Worm (Caenorhabditis elegans) whole organism, L4 larva: ENCODE measurements around the gene F53A3.1.

Source experiments
- F49E8.2 ChIP-seq: sonication (generic microtip); optimal IDR thresholded peaks from 2 replicates; lab custom pipeline; 2016; ENCODE audit warnings: missing compliant biosample characterization, mild to moderate bottlenecking, missing genetic modification characterization, borderline replicate concordance
- T20F7.1 ChIP-seq: fragments of 200-800 bp; sonication (Bioruptor generic); optimal IDR thresholded peaks from 2 replicates; lab custom pipeline; 2018; ENCODE audit warnings: mild to moderate bottlenecking, missing genetic modification characterization, missing compliant biosample characterization
- Y48G9A.11 ChIP-seq: fragments of 200-800 bp; sonication (Bioruptor generic); IDR thresholded peaks from 2 replicates; pipeline ENCODE4 v1.3.6; 2022; ENCODE audit warnings: missing genetic modification reagents, missing genetic modification characterization, missing compliant biosample characterization
- Y75B8A.6 ChIP-seq: fragments of 200-800 bp; sonication (Bioruptor generic); IDR thresholded peaks from 2 replicates; pipeline ENCODE4 v1.3.6; 2022; ENCODE audit warnings: missing genetic modification reagents, missing genetic modification characterization, missing compliant biosample characterization
- ZK546.5 ChIP-seq, 2 experiments: sonication (generic microtip); optimal IDR thresholded peaks; 2 replicates each; lab custom pipeline; 2017; ENCODE audit warnings: missing biosample characterization in 2 of 2, missing genetic modification characterization in 2 of 2
- aha-1 ChIP-seq: fragments of 150-350 bp; peaks from one replicate; lab custom pipeline; 2014; ENCODE audit warnings: missing biosample characterization, missing genetic modification characterization
- arid-1 ChIP-seq: fragments of 200-800 bp; sonication (Bioruptor generic); conservative IDR thresholded peaks from 2 replicates; pipeline ENCODE4 v1.3.6; 2022; ENCODE audit warnings: missing genetic modification reagents, missing genetic modification characterization, missing compliant biosample characterization
- attf-4 ChIP-seq: sonication (generic microtip); optimal IDR thresholded peaks from 3 replicates; lab custom pipeline; 2017; ENCODE audit warnings: missing biosample characterization, missing genetic modification characterization
- ceh-20 ChIP-seq: fragments of 200-800 bp; sonication (Bioruptor generic); IDR thresholded peaks from 2 replicates; pipeline ENCODE4 v1.3.6; 2022; ENCODE audit warnings: missing genetic modification reagents, missing genetic modification characterization, missing compliant biosample characterization
- ceh-44 ChIP-seq: fragments of 200-800 bp; sonication (Bioruptor generic); IDR thresholded peaks from 2 replicates; pipeline ENCODE4 v1.3.6; 2022; ENCODE audit warnings: missing genetic modification reagents, missing genetic modification characterization, missing compliant biosample characterization
- cey-2 ChIP-seq: sonication (generic microtip); optimal IDR thresholded peaks from 3 replicates; lab custom pipeline; 2017; ENCODE audit warnings: missing genetic modification characterization, mild to moderate bottlenecking, missing compliant biosample characterization, antibody characterized with exemption, borderline replicate concordance; ENCODE audit not compliant: insufficient read depth
- daf-12 ChIP-seq: fragments of 150-350 bp; optimal IDR thresholded peaks from 2 replicates; lab custom pipeline; 2014; ENCODE audit warnings: missing biosample characterization, missing genetic modification reagents, missing genetic modification characterization
- daf-19 ChIP-seq: fragments of 200-800 bp; sonication (Bioruptor generic); conservative IDR thresholded peaks from 2 replicates; pipeline ENCODE4 v1.3.6; 2022; ENCODE audit warnings: missing genetic modification characterization, missing compliant biosample characterization
- daf-8 ChIP-seq: fragments of 200-800 bp; sonication (Bioruptor generic); IDR thresholded peaks from 2 replicates; pipeline ENCODE4 v1.3.6; 2022; ENCODE audit warnings: missing genetic modification characterization, missing compliant biosample characterization
- dmd-8 ChIP-seq: fragments of 200-800 bp; sonication (Bioruptor generic); IDR thresholded peaks from 2 replicates; pipeline ENCODE4 v1.3.6; 2022; ENCODE audit warnings: missing genetic modification characterization, missing compliant biosample characterization
- dpl-1 ChIP-seq: fragments of 150-350 bp; optimal IDR thresholded peaks from 2 replicates; lab custom pipeline; 2014; ENCODE audit warnings: missing biosample characterization, missing genetic modification reagents, missing genetic modification characterization
- duxl-1 ChIP-seq: sonication (generic microtip); optimal IDR thresholded peaks from 2 replicates; lab custom pipeline; 2016; ENCODE audit warnings: mild to moderate bottlenecking, missing genetic modification characterization, moderate library complexity, missing compliant biosample characterization; ENCODE audit not compliant: poor library complexity
- dve-1 ChIP-seq: sonication (generic microtip); optimal IDR thresholded peaks from 2 replicates; lab custom pipeline; 2017; ENCODE audit warnings: antibody characterized with exemption, mild to moderate bottlenecking, missing genetic modification characterization, missing compliant biosample characterization; ENCODE audit not compliant: insufficient read depth
- egl-43 ChIP-seq: fragments of 200-800 bp; sonication (Bioruptor generic); IDR thresholded peaks from 2 replicates; pipeline ENCODE4 v1.3.6; 2022; ENCODE audit warnings: missing genetic modification reagents, missing genetic modification characterization, missing compliant biosample characterization
- fkh-10 ChIP-seq: fragments of 150-350 bp; optimal IDR thresholded peaks from 2 replicates; lab custom pipeline; 2014; ENCODE audit warnings: missing biosample characterization, missing genetic modification reagents, missing genetic modification characterization
- hif-1 ChIP-seq, 2 experiments: sonication (generic microtip); optimal IDR thresholded peaks; 2 replicates each; lab custom pipeline; 2016 to 2017; ENCODE audit warnings: missing compliant biosample characterization in 2 of 2, missing genetic modification characterization in 2 of 2, missing genetic modification reagents in 2 of 2, missing genotype in 2 of 2, mild to moderate bottlenecking in 1 of 2
- hlh-30 ChIP-seq: sonication (generic microtip); optimal IDR thresholded peaks from 2 replicates; lab custom pipeline; 2017; ENCODE audit warnings: antibody characterized with exemption, mild to moderate bottlenecking, missing genetic modification characterization, missing compliant biosample characterization; ENCODE audit not compliant: insufficient read depth
- hmg-1.1 ChIP-seq: fragments of 200-800 bp; sonication (Bioruptor generic); IDR thresholded peaks from 2 replicates; pipeline ENCODE4 v1.3.6; 2022; ENCODE audit warnings: missing genetic modification reagents, missing genetic modification characterization, missing compliant biosample characterization
- lim-7 ChIP-seq: fragments of 200-800 bp; sonication (Bioruptor generic); IDR thresholded peaks from 2 replicates; pipeline ENCODE4 v1.3.6; 2022; ENCODE audit warnings: missing genetic modification characterization, missing compliant biosample characterization
- lin-1 ChIP-seq: fragments of 200-800 bp; sonication (Bioruptor generic); IDR thresholded peaks from 2 replicates; pipeline ENCODE4 v1.3.6; 2022; ENCODE audit warnings: missing genetic modification reagents, missing genetic modification characterization, missing compliant biosample characterization
- lin-13 ChIP-seq: fragments of 150-350 bp; optimal IDR thresholded peaks from 2 replicates; lab custom pipeline; 2014; ENCODE audit warnings: missing biosample characterization, missing genetic modification reagents, missing genetic modification characterization
- lin-15B ChIP-seq: fragments of 150-350 bp; sonication (generic microtip); optimal IDR thresholded peaks from 3 replicates; lab custom pipeline; 2014; ENCODE audit warnings: missing biosample characterization, missing genetic modification characterization
- lir-3 ChIP-seq: sonication (generic microtip); optimal IDR thresholded peaks from 2 replicates; lab custom pipeline; 2016; ENCODE audit warnings: mild to moderate bottlenecking, missing genetic modification characterization, missing compliant biosample characterization
- madf-5 ChIP-seq, 2 experiments: fragments of 200-800 bp; sonication (Bioruptor generic); IDR thresholded peaks; 2 replicates each; pipeline ENCODE4 v1.3.6; 2022; ENCODE audit warnings: missing compliant biosample characterization in 2 of 2, missing genetic modification characterization in 2 of 2
- madf-9 ChIP-seq: fragments of 200-800 bp; sonication (Bioruptor generic); conservative IDR thresholded peaks from 2 replicates; pipeline ENCODE4 v1.3.6; 2022; ENCODE audit warnings: missing genetic modification reagents, missing genetic modification characterization, missing compliant biosample characterization
- mes-2 ChIP-seq: sonication (generic microtip); optimal IDR thresholded peaks from 2 replicates; lab custom pipeline; 2016; ENCODE audit warnings: missing genotype, mild to moderate bottlenecking, missing genetic modification characterization, missing compliant biosample characterization; ENCODE audit not compliant: poor library complexity, severe bottlenecking
- mxl-2 ChIP-seq: fragments of 200-800 bp; sonication (Bioruptor generic); conservative IDR thresholded peaks from 2 replicates; pipeline ENCODE4 v1.3.6; 2022; ENCODE audit warnings: missing genetic modification reagents, missing genetic modification characterization, missing compliant biosample characterization
- nhr-11 ChIP-seq: fragments of 150-350 bp; optimal IDR thresholded peaks from 2 replicates; lab custom pipeline; 2014; ENCODE audit warnings: missing biosample characterization, missing genetic modification characterization
- nhr-111 ChIP-seq: fragments of 200-800 bp; sonication (Bioruptor generic); optimal IDR thresholded peaks from 2 replicates; lab custom pipeline; 2018; ENCODE audit warnings: mild to moderate bottlenecking, missing genetic modification characterization, missing compliant biosample characterization
- nhr-25 ChIP-seq: sonication (generic microtip); optimal IDR thresholded peaks from 2 replicates; lab custom pipeline; 2017; ENCODE audit warnings: missing genetic modification characterization, mild to moderate bottlenecking, missing compliant biosample characterization, antibody characterized with exemption, moderate library complexity, borderline replicate concordance; ENCODE audit not compliant: insufficient read depth
- nhr-6 ChIP-seq: fragments of 150-350 bp; optimal IDR thresholded peaks from 2 replicates; lab custom pipeline; 2014; ENCODE audit warnings: missing biosample characterization, missing genetic modification characterization
- nhr-77 ChIP-seq: fragments of 150-350 bp; optimal IDR thresholded peaks from 2 replicates; lab custom pipeline; 2014; ENCODE audit warnings: missing biosample characterization, missing genetic modification characterization
- pha-4 ChIP-seq, 2 experiments: fragments of 150-350 bp in 1 of 2; fragments of 200-800 bp in 1 of 2; sonication (Bioruptor generic) in 1 of 2; IDR thresholded peaks in 1 of 2; optimal IDR thresholded peaks in 1 of 2; 2 replicates each; pipeline versions ENCODE4 v1.3.6 to Lab custom; 2014 to 2022; ENCODE audit warnings: missing genetic modification characterization in 2 of 2, missing genetic modification reagents in 2 of 2, missing biosample characterization in 1 of 2, missing compliant biosample characterization in 1 of 2
- pqm-1 ChIP-seq: sonication (generic microtip); optimal IDR thresholded peaks from 2 replicates; lab custom pipeline; 2017; ENCODE audit warnings: missing biosample characterization, missing genetic modification characterization
- saeg-2 ChIP-seq: fragments of 200-800 bp; sonication (Bioruptor generic); IDR thresholded peaks from 2 replicates; pipeline ENCODE4 v1.3.6; 2022; ENCODE audit warnings: missing genetic modification reagents, missing genetic modification characterization, missing compliant biosample characterization
- set-16 ChIP-seq: fragments of 200-800 bp; sonication (Bioruptor generic); IDR thresholded peaks from 2 replicates; pipeline ENCODE4 v1.3.6; 2022; ENCODE audit warnings: missing genetic modification reagents, missing genetic modification characterization, missing compliant biosample characterization
- snpc-4 ChIP-seq: fragments of 150-350 bp; optimal IDR thresholded peaks from 2 replicates; lab custom pipeline; 2014; ENCODE audit warnings: missing biosample characterization, missing genetic modification characterization
- unc-62 ChIP-seq, 3 experiments: fragments of 150-350 bp in 1 of 3; sonication (generic microtip); optimal IDR thresholded peaks in 2 of 3; peaks in 1 of 3; 1 replicate in 1 of 3; 2 replicates in 2 of 3; lab custom pipeline; 2014 to 2017; ENCODE audit warnings: missing biosample characterization in 3 of 3, missing genetic modification characterization in 3 of 3, missing genetic modification reagents in 3 of 3, missing genotype in 1 of 3
- vab-7 ChIP-seq: fragments of 200-800 bp; sonication (Bioruptor generic); IDR thresholded peaks from 2 replicates; pipeline ENCODE4 v1.3.6; 2022; ENCODE audit warnings: missing genetic modification reagents, missing genetic modification characterization, missing compliant biosample characterization
- zfp-2 ChIP-seq: sonication (generic microtip); optimal IDR thresholded peaks from 2 replicates; lab custom pipeline; 2016; ENCODE audit warnings: mild to moderate bottlenecking, missing genetic modification characterization, missing compliant biosample characterization
- zip-11 ChIP-seq: fragments of 200-800 bp; sonication (Bioruptor generic); IDR thresholded peaks from 2 replicates; pipeline ENCODE4 v1.3.6; 2022; ENCODE audit warnings: missing genetic modification characterization, missing compliant biosample characterization

Gene F53A3.1

ce11 chrIII:1923419-1924318, 19.8 kb downstream of the F53A3.1 start (continued):
- TF ChIP-seq madf-9 = peak; percentile 88
- no peak for TF ChIP-seq nhr-77 (tag; lab: Kevin White, UChicago)
- TF ChIP-seq dmd-8 (GFP tag; lab: Robert Waterston, UW) = no peak
- peak; percentile 89 for TF ChIP-seq saeg-2
- TF ChIP-seq vab-7 (GFP tag; lab: Robert Waterston, UW) = peak; percentile 73
- peak; percentile 65 for TF ChIP-seq dve-1
- TF ChIP-seq daf-12 (tag; lab: Kevin White, UChicago) = no peak
- no peak for TF ChIP-seq cey-2 (tag; lab: Kevin White, UChicago)
- 0 out of 2 replicates have a peak, but pooled peaks have one; percentile 57 for TF ChIP-seq mxl-2
- TF ChIP-seq ceh-20 = peak; percentile 98
- TF ChIP-seq arid-1 (GFP tag; lab: Robert Waterston, UW) = peak; percentile 47; the same call in 1 of the 2 replicates
- TF ChIP-seq dpl-1 (GFP tag; lab: Kevin White, UChicago) = peak; percentile 56
- TF ChIP-seq set-16 = peak; percentile 100
- TF ChIP-seq hlh-30 (tag; lab: Kevin White, UChicago) = peak; percentile 95
- peak; percentile 80 for TF ChIP-seq egl-43
- TF ChIP-seq madf-5 (GFP tag; IDR thresholded peaks at IDR 0.05; lab: Robert Waterston, UW) = no peak
- TF ChIP-seq T20F7.1 (GFP tag; lab: Kevin White, UChicago) = peak; percentile 68
- TF ChIP-seq zfp-2 (tag; lab: Kevin White, UChicago) = peak; percentile 4
- no peak for TF ChIP-seq snpc-4 (tag; lab: Kevin White, UChicago)
- TF ChIP-seq lir-3 = no peak
- TF ChIP-seq lin-13 = peak; percentile 53
- no peak for TF ChIP-seq daf-19
- TF ChIP-seq zip-11 (GFP tag; lab: Robert Waterston, UW) = no peak
- TF ChIP-seq ZK546.5 (tag; optimal IDR thresholded peaks at IDR 0.05; lab: Kevin White, UChicago) = no peak
- no peak for TF ChIP-seq duxl-1 (tag; lab: Kevin White, UChicago)
- no peak for TF ChIP-seq daf-8
- TF ChIP-seq hmg-1.1 (GFP tag; lab: Robert Waterston, UW) = peak; percentile 88
- TF ChIP-seq lin-15B (tag; lab: Kevin White, UChicago) = no peak
- TF ChIP-seq lim-7 (GFP tag; lab: Robert Waterston, UW) = no peak
- TF ChIP-seq lin-1 (GFP tag; lab: Robert Waterston, UW) = peak; percentile 56; the same call in 1 of the 2 replicates
- no peak for TF ChIP-seq attf-4 (tag; lab: Kevin White, UChicago)
- peak in 1 of 2 experiments; percentile 100 for TF ChIP-seq unc-62 (GFP tag; optimal IDR thresholded peaks at IDR 0.05 in 1 of 2; lab: Kevin White, UChicago)
- no peak for TF ChIP-seq unc-62 (tag; optimal IDR thresholded peaks at IDR 0.05; lab: Kevin White, UChicago)
- no peak for TF ChIP-seq nhr-111 (GFP tag; lab: Kevin White, UChicago)
- peak; percentile 69 for TF ChIP-seq mes-2 (tag; lab: Kevin White, UChicago)
- TF ChIP-seq pha-4 (GFP tag; IDR thresholded peaks at IDR 0.05; lab: Robert Waterston, UW) = peak; percentile 93
- TF ChIP-seq pha-4 (tag; optimal IDR thresholded peaks at IDR 0.05; lab: Kevin White, UChicago) = no peak
- TF ChIP-seq F49E8.2 (tag; lab: Kevin White, UChicago) = no peak
- no peak for TF ChIP-seq nhr-6
- no peak for TF ChIP-seq Y48G9A.11
- TF ChIP-seq Y75B8A.6 (GFP tag; lab: Robert Waterston, UW) = no peak
- peak; percentile 91 for TF ChIP-seq fkh-10 (GFP tag; lab: Kevin White, UChicago)
- peak; percentile 88 for TF ChIP-seq nhr-25 (tag; lab: Kevin White, UChicago)
- TF ChIP-seq nhr-11 (tag; lab: Kevin White, UChicago) = peak; percentile 71
- peak in 1 of 2 experiments; percentile 52 for TF ChIP-seq hif-1 (tag; optimal IDR thresholded peaks at IDR 0.05; lab: Kevin White, UChicago)
- no peak for TF ChIP-seq ceh-44 (GFP tag; lab: Robert Waterston, UW)
- TF ChIP-seq pqm-1 = no peak
- TF ChIP-seq aha-1 = peak; percentile 99
